Fruit fly (Drosophila melanogaster) whole organism, embryonic: ENCODE measurements around the gene nerfin-2.
A peak's percentile ranks its signal among the peaks of the same experiment; 100 is the strongest.

Experiments used
- BtbVII ChIP-seq: fragments of 200-800 bp; sonication (Bioruptor generic); optimal IDR thresholded peaks from 3 replicates; lab custom pipeline; 2017; ENCODE audit warnings: missing biosample characterization, mild to moderate bottlenecking, missing genetic modification characterization
- CG10543 ChIP-seq: fragments of 200-800 bp; sonication (Bioruptor generic); optimal IDR thresholded peaks from 3 replicates; lab custom pipeline; 2017; ENCODE audit warnings: missing biosample characterization, mild to moderate bottlenecking, missing genetic modification characterization, moderate library complexity
- CG10959 ChIP-seq: fragments of 200-800 bp; sonication (Bioruptor generic); IDR thresholded peaks from 2 replicates; pipeline ENCODE4 v1.3.6; 2022; ENCODE audit warnings: missing biosample characterization, missing genetic modification characterization
- CG13287 ChIP-seq: fragments of 200-800 bp; sonication (Bioruptor generic); IDR thresholded peaks from 2 replicates; pipeline ENCODE4 v1.3.6; 2022; ENCODE audit warnings: missing biosample characterization, missing genetic modification characterization; ENCODE audit not compliant: partially characterized antibody
- CG14014 ChIP-seq: fragments of 200-800 bp; sonication (Bioruptor generic); IDR thresholded peaks from 2 replicates; pipeline ENCODE4 v1.3.6; 2022; ENCODE audit warnings: missing biosample characterization, missing genetic modification characterization
- CG15011 ChIP-seq: fragments of 200-800 bp; sonication (Bioruptor generic); optimal IDR thresholded peaks from 3 replicates; lab custom pipeline; 2018; ENCODE audit warnings: missing biosample characterization, mild to moderate bottlenecking, missing genetic modification characterization
- CG15514 ChIP-seq: fragments of 200-800 bp; sonication (Bioruptor generic); optimal IDR thresholded peaks from 3 replicates; lab custom pipeline; 2017; ENCODE audit warnings: missing biosample characterization, missing genetic modification characterization, mild to moderate bottlenecking, moderate library complexity, missing genetic modification reagents
- CG16815 ChIP-seq: fragments of 200-800 bp; sonication (Bioruptor generic); optimal IDR thresholded peaks from 3 replicates; lab custom pipeline; 2017; ENCODE audit warnings: missing biosample characterization, mild to moderate bottlenecking, missing genetic modification characterization
- CG18011 ChIP-seq: fragments of 200-800 bp; sonication (Bioruptor generic); optimal IDR thresholded peaks from 2 replicates; lab custom pipeline; 2017; ENCODE audit warnings: missing biosample characterization, missing genetic modification characterization, mild to moderate bottlenecking, moderate library complexity, missing genotype
- CG2120 ChIP-seq: fragments of 200-800 bp; sonication (Bioruptor generic); optimal IDR thresholded peaks from 3 replicates; lab custom pipeline; 2016; ENCODE audit warnings: missing biosample characterization, missing genetic modification characterization
- CG2889 ChIP-seq: fragments of 200-800 bp; sonication (Bioruptor generic); IDR thresholded peaks from 3 replicates; pipeline ENCODE4 v1.3.6; 2022; ENCODE audit warnings: missing biosample characterization, missing genetic modification characterization
- CG30020 ChIP-seq: fragments of 200-800 bp; optimal IDR thresholded peaks from 2 replicates; lab custom pipeline; 2019; ENCODE audit warnings: missing biosample characterization, mild to moderate bottlenecking, missing genetic modification characterization, moderate library complexity
- CG31441 ChIP-seq: fragments of 200-800 bp; sonication (Bioruptor generic); IDR thresholded peaks from 2 replicates; pipeline ENCODE4 v1.3.6; 2022; ENCODE audit warnings: missing biosample characterization, missing genetic modification characterization
- CG3281 ChIP-seq: fragments of 200-800 bp; sonication (Bioruptor generic); optimal IDR thresholded peaks from 3 replicates; lab custom pipeline; 2017; ENCODE audit warnings: missing biosample characterization, mild to moderate bottlenecking, missing genetic modification characterization
- CG34376 ChIP-seq: fragments of 200-800 bp; sonication (Bioruptor generic); optimal IDR thresholded peaks from 2 replicates; lab custom pipeline; 2018; ENCODE audit warnings: missing biosample characterization, mild to moderate bottlenecking, missing genetic modification characterization
- CG3847 ChIP-seq: fragments of 200-800 bp; sonication (Bioruptor generic); IDR thresholded peaks from 2 replicates; pipeline ENCODE4 v1.3.6; 2022; ENCODE audit warnings: missing biosample characterization, missing genetic modification characterization
- CG7556 ChIP-seq: fragments of 200-800 bp; sonication (Bioruptor generic); optimal IDR thresholded peaks from 2 replicates; lab custom pipeline; 2017; ENCODE audit warnings: missing biosample characterization, mild to moderate bottlenecking, missing genetic modification characterization
- CG7745 ChIP-seq: fragments of 200-800 bp; sonication (Bioruptor generic); optimal IDR thresholded peaks from 2 replicates; lab custom pipeline; 2018; ENCODE audit warnings: missing biosample characterization, mild to moderate bottlenecking, missing genetic modification characterization, moderate library complexity
- CG8359 ChIP-seq: fragments of 200-800 bp; sonication (Bioruptor generic); optimal IDR thresholded peaks from 2 replicates; lab custom pipeline; 2017; ENCODE audit warnings: missing biosample characterization, mild to moderate bottlenecking, missing genetic modification characterization, borderline replicate concordance
- Deaf1 ChIP-seq: fragments of 200-800 bp; optimal IDR thresholded peaks from 3 replicates; lab custom pipeline; 2019; ENCODE audit warnings: missing biosample characterization, mild to moderate bottlenecking, missing genetic modification characterization, moderate library complexity
- GATAe ChIP-seq: fragments of 200-800 bp; sonication (Bioruptor generic); conservative IDR thresholded peaks from 2 replicates; pipeline ENCODE4 v1.3.6; 2022; ENCODE audit warnings: missing biosample characterization, missing genetic modification characterization
- Hmx ChIP-seq: fragments of 200-800 bp; sonication (Bioruptor generic); optimal IDR thresholded peaks from 2 replicates; lab custom pipeline; 2016; ENCODE audit warnings: missing biosample characterization, missing genetic modification characterization
- Kr ChIP-seq: fragments of 200-800 bp; sonication (Bioruptor generic); optimal IDR thresholded peaks from 2 replicates; lab custom pipeline; 2017; ENCODE audit warnings: missing biosample characterization, mild to moderate bottlenecking, missing genetic modification characterization
- Lim3 ChIP-seq: fragments of 200-800 bp; sonication (Bioruptor generic); IDR thresholded peaks from 2 replicates; pipeline ENCODE4 v1.3.6; 2022; ENCODE audit warnings: missing biosample characterization, missing genetic modification characterization
- Oli ChIP-seq: fragments of 200-800 bp; sonication (Bioruptor generic); optimal IDR thresholded peaks from 2 replicates; lab custom pipeline; 2018; ENCODE audit warnings: missing biosample characterization, mild to moderate bottlenecking, missing genetic modification characterization, moderate library complexity
- Sin3A ChIP-seq: fragments of >200 bp; optimal IDR thresholded peaks from 2 replicates; lab custom pipeline; 2018
- exex ChIP-seq: fragments of 200-800 bp; sonication (Bioruptor generic); optimal IDR thresholded peaks from 4 replicates; lab custom pipeline; 2018; ENCODE audit warnings: missing biosample characterization, mild to moderate bottlenecking, missing genetic modification characterization, moderate library complexity
- klu ChIP-seq: fragments of 200-800 bp; sonication (Bioruptor generic); IDR thresholded peaks from 2 replicates; pipeline ENCODE4 v1.3.6; 2022; ENCODE audit warnings: missing biosample characterization, missing genetic modification characterization
- mirr ChIP-seq: fragments of 200-800 bp; sonication (Bioruptor generic); optimal IDR thresholded peaks from 3 replicates; lab custom pipeline; 2018; ENCODE audit warnings: missing biosample characterization, mild to moderate bottlenecking, missing genetic modification characterization
- nmo ChIP-seq: fragments of 200-800 bp; sonication (Bioruptor generic); optimal IDR thresholded peaks from 2 replicates; lab custom pipeline; 2018; ENCODE audit warnings: missing biosample characterization, mild to moderate bottlenecking, missing genetic modification characterization, moderate library complexity
- sd ChIP-seq: fragments of 200-800 bp; sonication (Bioruptor generic); optimal IDR thresholded peaks from 3 replicates; lab custom pipeline; 2018; ENCODE audit warnings: missing biosample characterization, mild to moderate bottlenecking, missing genetic modification characterization, moderate library complexity
- sr ChIP-seq: fragments of 200-800 bp; sonication (Bioruptor generic); IDR thresholded peaks from 3 replicates; pipeline ENCODE4 v1.3.6; 2022; ENCODE audit warnings: missing biosample characterization, missing genetic modification characterization
- sug ChIP-seq: fragments of 200-800 bp; optimal IDR thresholded peaks from 2 replicates; lab custom pipeline; 2019; ENCODE audit warnings: missing biosample characterization, mild to moderate bottlenecking, missing genetic modification characterization, moderate library complexity
- tna ChIP-seq: fragments of 200-800 bp; sonication (Bioruptor generic); IDR thresholded peaks from 2 replicates; pipeline ENCODE4 v1.3.6; 2022; ENCODE audit warnings: missing biosample characterization, missing genetic modification characterization; ENCODE audit not compliant: partially characterized antibody
- zfh2 ChIP-seq: fragments of 200-800 bp; sonication (Bioruptor generic); optimal IDR thresholded peaks from 2 replicates; lab custom pipeline; 2016; ENCODE audit warnings: missing biosample characterization, missing genetic modification characterization

Gene nerfin-2

dm6 chr3R:10054278-10054975 is 16.5 kb upstream of the nerfin-2 start (continued):
- TF ChIP-seq CG8359 (GFP tag; lab: Kevin White, UChicago) (no peak), CG16815 (no peak), CG31441 (GFP tag; lab: Robert Waterston, UW) (0 out of 2 replicates have a peak, but pooled peaks have one; percentile 8), CG2889 (no peak), GATAe (peak; percentile 50; the same call in 1 of the 2 replicates), CG15514 (GFP tag; lab: Kevin White, UChicago) (peak; percentile 22), klu (no peak), nmo (GFP tag; lab: Kevin White, UChicago) (peak; percentile 14), CG10543 (GFP tag; lab: Kevin White, UChicago) (peak; percentile 28), sd (peak; percentile 97), Oli (peak; percentile 10), CG34376 (GFP tag; lab: Kevin White, UChicago) (peak; percentile 89), zfh2 (GFP tag; lab: Kevin White, UChicago) (no peak), sr (GFP tag; lab: Robert Waterston, UW) (no peak)

DNA sequence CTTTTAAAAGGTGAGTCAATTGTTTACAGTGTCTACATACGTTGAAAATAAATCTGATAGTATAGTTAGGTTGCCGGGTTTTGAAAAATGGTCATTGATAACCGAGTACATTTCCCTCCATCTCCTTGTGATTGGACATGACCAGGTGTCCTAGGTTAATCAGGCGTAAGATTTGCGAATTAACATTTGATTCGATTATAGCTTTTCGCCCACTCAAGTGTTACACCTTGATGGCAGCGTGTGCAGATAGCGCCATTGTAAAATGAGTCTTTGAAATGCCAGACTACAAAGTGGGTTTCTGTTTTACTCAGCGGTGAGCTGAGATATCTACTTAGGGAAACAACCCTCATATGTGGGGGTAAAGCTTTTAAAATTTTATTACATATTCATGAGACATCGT is 15.9 kb upstream of the nerfin-2 start:
- TF ChIP-seq BtbVII (no peak), Hmx (GFP tag; lab: Kevin White, UChicago) (no peak), CG7745 (tag; lab: Kevin White, UChicago) (no peak), exex (tag; lab: Kevin White, UChicago) (peak; percentile 79), CG14014 (GFP tag; lab: Robert Waterston, UW) (no peak), CG10959 (GFP tag; lab: Robert Waterston, UW) (no peak), CG15011 (GFP tag; lab: Kevin White, UChicago) (no peak), CG13287 (GFP tag; lab: Robert Waterston, UW) (no peak), sug (tag; lab: Kevin White, UChicago) (peak; percentile 30), CG3847 (no peak), Deaf1 (tag; lab: Kevin White, UChicago) (no peak), Kr (GFP tag; lab: Kevin White, UChicago) (no peak), Sin3A (lab: Kevin White, UChicago) (no peak), tna (GFP tag; lab: Robert Waterston, UW) (no peak), CG7556 (peak; percentile 24), CG30020 (tag; lab: Kevin White, UChicago) (no peak), Lim3 (GFP tag; lab: Robert Waterston, UW) (no peak), mirr (GFP tag; lab: Kevin White, UChicago) (peak; percentile 82), CG2120 (peak; percentile 34)

DNA sequence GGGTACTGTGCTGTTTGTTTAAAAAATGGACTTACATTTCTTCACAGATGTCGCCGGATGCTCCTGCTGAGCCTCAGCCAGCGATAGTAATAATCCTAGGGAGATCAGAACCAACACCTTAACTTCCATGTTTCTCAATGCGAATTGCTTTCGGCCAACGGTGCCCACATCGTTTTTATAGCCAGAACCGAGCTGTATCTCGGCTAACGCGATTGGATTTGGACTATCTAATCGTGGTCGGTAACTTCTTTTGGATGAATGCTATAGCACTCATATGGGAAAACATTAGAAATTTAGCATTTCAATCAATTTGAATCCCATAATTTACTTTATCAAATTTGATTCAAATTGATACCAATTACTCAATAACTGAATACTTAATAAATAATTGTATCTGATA is 15.0 kb upstream of the nerfin-2 start, which contains the start of gene Npc2d:
TSS of gene Npc2d (minus strand) at position 133 of the 400 bp plus-strand sequence.
- TF ChIP-seq Deaf1 (tag; lab: Kevin White, UChicago) (peak; percentile 57), exex (tag; lab: Kevin White, UChicago) (peak; percentile 24), GATAe (peak; percentile 44; the same call in 1 of the 2 replicates), CG18011 (GFP tag; lab: Kevin White, UChicago) (peak; percentile 81), CG3281 (GFP tag; lab: Kevin White, UChicago) (no peak)
